Worm (Caenorhabditis elegans) whole organism, early embryonic: ENCODE results near the gene frg-1.

Experiments
- B0310.2 ChIP-seq: sonication (generic microtip); optimal IDR thresholded peaks from 2 replicates; lab custom pipeline; 2016; ENCODE audit warnings: mild to moderate bottlenecking, missing genetic modification characterization, missing compliant biosample characterization
- F13C5.2 ChIP-seq: sonication (generic microtip); optimal IDR thresholded peaks from 2 replicates; lab custom pipeline; 2017; ENCODE audit warnings: mild to moderate bottlenecking, missing genetic modification characterization, inconsistent platforms, missing compliant biosample characterization
- aly-1 ChIP-seq: sonication (generic microtip); optimal IDR thresholded peaks from 2 replicates; lab custom pipeline; 2016; ENCODE audit warnings: missing genetic modification characterization, missing compliant biosample characterization
- ama-1 ChIP-seq: fragments of 150-350 bp; optimal IDR thresholded peaks from 2 replicates; lab custom pipeline; 2014
- ceh-36 ChIP-seq: sonication (generic microtip); optimal IDR thresholded peaks from 2 replicates; lab custom pipeline; 2016; ENCODE audit warnings: missing genetic modification characterization, inconsistent platforms, missing compliant biosample characterization
- ets-7 ChIP-seq: sonication (generic microtip); optimal IDR thresholded peaks from 2 replicates; lab custom pipeline; 2016; ENCODE audit warnings: missing genotype, missing genetic modification characterization, missing compliant biosample characterization
- flt-1 ChIP-seq: fragments of 200-800 bp; sonication (Bioruptor generic); IDR thresholded peaks from 2 replicates; pipeline ENCODE4 v1.3.6; 2022; ENCODE audit warnings: missing genetic modification characterization, missing compliant biosample characterization
- hmg-4 ChIP-seq: fragments of 200-800 bp; sonication (Bioruptor generic); optimal IDR thresholded peaks from 2 replicates; lab custom pipeline; 2018; ENCODE audit warnings: mild to moderate bottlenecking, missing genetic modification characterization, missing compliant biosample characterization
- scrt-1 ChIP-seq: fragments of 200-800 bp; sonication (Bioruptor generic); IDR thresholded peaks from 2 replicates; pipeline ENCODE4 v1.3.6; 2022; ENCODE audit warnings: missing genetic modification characterization, missing compliant biosample characterization
- tbx-11 ChIP-seq: fragments of 200-800 bp; sonication (Bioruptor generic); IDR thresholded peaks from 2 replicates; pipeline ENCODE4 v1.3.6; 2022; ENCODE audit warnings: missing genetic modification characterization, missing compliant biosample characterization

- TF ChIP-seq ets-7 (tag; lab: Kevin White, UChicago) (no peak), ama-1 (lab: Kevin White, UChicago) (no peak), aly-1 (tag; lab: Kevin White, UChicago) (no peak), hmg-4 (GFP tag; lab: Kevin White, UChicago) (no peak), tbx-11 (no peak), flt-1 (GFP tag; lab: Robert Waterston, UW) (no peak), ceh-36 (tag; lab: Kevin White, UChicago) (no peak), B0310.2 (no peak), scrt-1 (GFP tag; lab: Robert Waterston, UW) (no peak), F13C5.2 (tag; lab: Kevin White, UChicago) (no peak)
Measured at ce11 chrIII:13027949-13028348, 49.0 kb downstream of the frg-1 start.
